Worm (Caenorhabditis elegans) whole organism, mixed stage, embryonic: Measurements from ENCODE around the gene C47E12.10.

Experiments
- elt-3 ChIP-seq: fragments of 150-350 bp; optimal IDR thresholded peaks from 2 replicates; lab custom pipeline; 2014; ENCODE audit warnings: missing biosample characterization, missing genetic modification characterization
- snpc-4 ChIP-seq: fragments of 150-350 bp; optimal IDR thresholded peaks from 2 replicates; lab custom pipeline; 2014; ENCODE audit warnings: missing biosample characterization, missing genetic modification characterization

- TF ChIP-seq snpc-4, result no peak
- no peak for TF ChIP-seq elt-3 (tag; lab: Kevin White, UChicago)
These were observed 3.7 kb downstream of the C47E12.10 start, which contains the start of gene C47E12.14 for ce11 chrIV:9976284-9976683.
